Worm (Caenorhabditis elegans): ENCODE data around the gene F40G9.18.

DNA sequence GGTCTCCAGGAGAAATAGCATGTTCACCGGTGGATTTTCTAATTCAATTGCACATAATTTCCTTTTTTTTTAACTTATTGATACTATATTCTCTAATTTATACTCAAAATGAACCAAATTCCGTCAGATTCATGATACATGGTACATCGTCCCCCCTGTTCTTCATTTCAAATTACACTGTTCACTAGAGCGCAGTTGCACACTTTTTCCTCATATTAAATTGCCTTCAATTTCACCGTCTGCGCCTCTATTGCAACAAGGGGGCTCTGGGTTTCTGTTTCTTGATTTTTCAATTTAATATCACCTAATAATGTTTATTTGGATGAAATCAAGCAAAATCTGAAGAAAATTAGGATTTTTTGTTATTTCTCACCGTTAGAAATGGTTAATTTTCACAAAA, 37.8 kb downstream of the F40G9.18 start:
- no peak for TF ChIP-seq blmp-1 (tag; optimal IDR thresholded peaks at IDR 0.05; ENCODE audit: insufficient read depth)
- peak; percentile 54 for TF ChIP-seq fos-1 (tag; optimal IDR thresholded peaks at IDR 0.05)
- TF ChIP-seq lin-13 (GFP tag; optimal IDR thresholded peaks at IDR 0.05): no peak
- TF ChIP-seq unc-62 (GFP tag; optimal IDR thresholded peaks at IDR 0.05): no peak
- TF ChIP-seq peb-1 (tag; optimal IDR thresholded peaks at IDR 0.05): no peak
- no peak for TF ChIP-seq ceh-82 (tag; optimal IDR thresholded peaks at IDR 0.05)
- TF ChIP-seq ztf-11 (tag; optimal IDR thresholded peaks at IDR 0.05): no peak
